Worm (Caenorhabditis elegans) whole organism, L4 larva: ENCODE data around the gene fbxb-75.
A peak's percentile ranks its signal among the peaks of the same experiment; 100 is the strongest.

ENCODE experiments used
- F37D6.2 ChIP-seq: sonication (generic microtip); optimal IDR thresholded peaks from 2 replicates; lab custom pipeline; 2016; ENCODE audit warnings: mild to moderate bottlenecking, missing genetic modification characterization, missing compliant biosample characterization
- F49E8.2 ChIP-seq: sonication (generic microtip); optimal IDR thresholded peaks from 2 replicates; lab custom pipeline; 2016; ENCODE audit warnings: missing compliant biosample characterization, mild to moderate bottlenecking, missing genetic modification characterization, borderline replicate concordance
- R02D3.7 ChIP-seq: fragments of 150-350 bp; sonication (generic microtip); optimal IDR thresholded peaks from 3 replicates; lab custom pipeline; 2014; ENCODE audit warnings: missing biosample characterization, missing genetic modification characterization
- T20F7.1 ChIP-seq: fragments of 200-800 bp; sonication (Bioruptor generic); optimal IDR thresholded peaks from 2 replicates; lab custom pipeline; 2018; ENCODE audit warnings: mild to moderate bottlenecking, missing genetic modification characterization, missing compliant biosample characterization
- Y105C5A.15 ChIP-seq: fragments of 200-800 bp; sonication (Bioruptor generic); IDR thresholded peaks from 2 replicates; pipeline ENCODE4 v1.3.6; 2022; ENCODE audit warnings: missing genetic modification characterization, missing compliant biosample characterization
- Y48G9A.11 ChIP-seq: fragments of 200-800 bp; sonication (Bioruptor generic); IDR thresholded peaks from 2 replicates; pipeline ENCODE4 v1.3.6; 2022; ENCODE audit warnings: missing genetic modification reagents, missing genetic modification characterization, missing compliant biosample characterization
- Y75B8A.6 ChIP-seq: fragments of 200-800 bp; sonication (Bioruptor generic); IDR thresholded peaks from 2 replicates; pipeline ENCODE4 v1.3.6; 2022; ENCODE audit warnings: missing genetic modification reagents, missing genetic modification characterization, missing compliant biosample characterization
- ZK546.5 ChIP-seq, 2 experiments: sonication (generic microtip); optimal IDR thresholded peaks; 2 replicates each; lab custom pipeline; 2017; ENCODE audit warnings: missing biosample characterization in 2 of 2, missing genetic modification characterization in 2 of 2
- arid-1 ChIP-seq: fragments of 200-800 bp; sonication (Bioruptor generic); conservative IDR thresholded peaks from 2 replicates; pipeline ENCODE4 v1.3.6; 2022; ENCODE audit warnings: missing genetic modification reagents, missing genetic modification characterization, missing compliant biosample characterization
- ceh-28 ChIP-seq: fragments of 150-350 bp; optimal IDR thresholded peaks from 2 replicates; lab custom pipeline; 2014; ENCODE audit warnings: missing biosample characterization, missing genetic modification reagents, missing genetic modification characterization
- cey-2 ChIP-seq: sonication (generic microtip); optimal IDR thresholded peaks from 3 replicates; lab custom pipeline; 2017; ENCODE audit warnings: missing genetic modification characterization, mild to moderate bottlenecking, missing compliant biosample characterization, antibody characterized with exemption, borderline replicate concordance; ENCODE audit not compliant: insufficient read depth
- daf-12 ChIP-seq: fragments of 150-350 bp; optimal IDR thresholded peaks from 2 replicates; lab custom pipeline; 2014; ENCODE audit warnings: missing biosample characterization, missing genetic modification reagents, missing genetic modification characterization
- daf-16 ChIP-seq, 3 experiments: sonication (generic microtip); optimal IDR thresholded peaks; 2 replicates each; lab custom pipeline; 2016 to 2017; ENCODE audit warnings: missing genetic modification characterization in 3 of 3, missing genetic modification reagents in 3 of 3, mild to moderate bottlenecking in 2 of 3, missing compliant biosample characterization in 2 of 3, missing biosample characterization in 1 of 3, moderate library complexity in 1 of 3
- daf-8 ChIP-seq: fragments of 200-800 bp; sonication (Bioruptor generic); IDR thresholded peaks from 2 replicates; pipeline ENCODE4 v1.3.6; 2022; ENCODE audit warnings: missing genetic modification characterization, missing compliant biosample characterization
- dmd-6 ChIP-seq: fragments of 200-800 bp; sonication (Bioruptor generic); IDR thresholded peaks from 2 replicates; pipeline ENCODE4 v1.3.6; 2022; ENCODE audit warnings: missing genetic modification reagents, missing genetic modification characterization, missing compliant biosample characterization
- dmd-9 ChIP-seq: fragments of 200-800 bp; sonication (Bioruptor generic); IDR thresholded peaks from 2 replicates; pipeline ENCODE4 v1.3.6; 2022; ENCODE audit warnings: missing genetic modification reagents, missing genetic modification characterization, missing compliant biosample characterization
- dve-1 ChIP-seq: sonication (generic microtip); optimal IDR thresholded peaks from 2 replicates; lab custom pipeline; 2017; ENCODE audit warnings: antibody characterized with exemption, mild to moderate bottlenecking, missing genetic modification characterization, missing compliant biosample characterization; ENCODE audit not compliant: insufficient read depth
- egl-27 ChIP-seq: sonication (generic microtip); optimal IDR thresholded peaks from 3 replicates; lab custom pipeline; 2017; ENCODE audit warnings: missing biosample characterization, missing genetic modification reagents, missing genetic modification characterization
- fos-1 ChIP-seq: fragments of 150-350 bp; optimal IDR thresholded peaks from 2 replicates; lab custom pipeline; 2014; ENCODE audit warnings: missing biosample characterization, missing genetic modification characterization
- gei-8 ChIP-seq: fragments of 200-800 bp; sonication (Bioruptor generic); optimal IDR thresholded peaks from 2 replicates; lab custom pipeline; 2018; ENCODE audit warnings: mild to moderate bottlenecking, missing genetic modification characterization, missing compliant biosample characterization
- hif-1 ChIP-seq, 2 experiments: sonication (generic microtip); optimal IDR thresholded peaks; 2 replicates each; lab custom pipeline; 2016 to 2017; ENCODE audit warnings: missing compliant biosample characterization in 2 of 2, missing genetic modification characterization in 2 of 2, missing genetic modification reagents in 2 of 2, missing genotype in 2 of 2, mild to moderate bottlenecking in 1 of 2
- hlh-11 ChIP-seq: fragments of 200-800 bp; sonication (Bioruptor generic); optimal IDR thresholded peaks from 2 replicates; lab custom pipeline; 2018; ENCODE audit warnings: mild to moderate bottlenecking, missing genetic modification characterization, missing compliant biosample characterization
- jun-1 ChIP-seq: fragments of 150-350 bp; optimal IDR thresholded peaks from 2 replicates; lab custom pipeline; 2014; ENCODE audit warnings: missing biosample characterization, missing genetic modification reagents, missing genetic modification characterization
- lim-7 ChIP-seq: fragments of 200-800 bp; sonication (Bioruptor generic); IDR thresholded peaks from 2 replicates; pipeline ENCODE4 v1.3.6; 2022; ENCODE audit warnings: missing genetic modification characterization, missing compliant biosample characterization
- madf-5 ChIP-seq, 2 experiments: fragments of 200-800 bp; sonication (Bioruptor generic); IDR thresholded peaks; 2 replicates each; pipeline ENCODE4 v1.3.6; 2022; ENCODE audit warnings: missing compliant biosample characterization in 2 of 2, missing genetic modification characterization in 2 of 2
- mdl-1 ChIP-seq, 2 experiments: fragments of 150-350 bp in 1 of 2; sonication (generic microtip) in 1 of 2; optimal IDR thresholded peaks; 2 replicates each; lab custom pipeline; 2014 to 2017; ENCODE audit warnings: missing biosample characterization in 2 of 2, missing genetic modification characterization in 2 of 2
- mxl-3 ChIP-seq: fragments of 200-800 bp; sonication (Bioruptor generic); optimal IDR thresholded peaks from 2 replicates; lab custom pipeline; 2018; ENCODE audit warnings: mild to moderate bottlenecking, missing genetic modification characterization, missing compliant biosample characterization
- nhr-10 ChIP-seq: fragments of 150-350 bp; optimal IDR thresholded peaks from 2 replicates; lab custom pipeline; 2014; ENCODE audit warnings: missing biosample characterization, missing genetic modification characterization
- nhr-11 ChIP-seq: fragments of 150-350 bp; optimal IDR thresholded peaks from 2 replicates; lab custom pipeline; 2014; ENCODE audit warnings: missing biosample characterization, missing genetic modification characterization
- nhr-111 ChIP-seq: fragments of 200-800 bp; sonication (Bioruptor generic); optimal IDR thresholded peaks from 2 replicates; lab custom pipeline; 2018; ENCODE audit warnings: mild to moderate bottlenecking, missing genetic modification characterization, missing compliant biosample characterization
- nhr-237 ChIP-seq: sonication (generic microtip); optimal IDR thresholded peaks from 2 replicates; lab custom pipeline; 2017; ENCODE audit warnings: missing biosample characterization, missing genetic modification characterization
- nhr-28 ChIP-seq: fragments of 150-350 bp; optimal IDR thresholded peaks from 2 replicates; lab custom pipeline; 2014; ENCODE audit warnings: missing biosample characterization, missing genetic modification characterization
- nhr-41 ChIP-seq: fragments of 200-800 bp; sonication (Bioruptor generic); IDR thresholded peaks from 2 replicates; pipeline ENCODE4 v1.3.6; 2022; ENCODE audit warnings: missing genetic modification reagents, missing genetic modification characterization, missing compliant biosample characterization
- nhr-42 ChIP-seq: fragments of 200-800 bp; sonication (Bioruptor generic); IDR thresholded peaks from 2 replicates; pipeline ENCODE4 v1.3.6; 2022; ENCODE audit warnings: missing genetic modification characterization, missing compliant biosample characterization
- nhr-48 ChIP-seq: sonication (generic microtip); optimal IDR thresholded peaks from 2 replicates; lab custom pipeline; 2016; ENCODE audit warnings: mild to moderate bottlenecking, missing genetic modification characterization, missing compliant biosample characterization
- nhr-76 ChIP-seq: fragments of 150-350 bp; optimal IDR thresholded peaks from 2 replicates; lab custom pipeline; 2014; ENCODE audit warnings: missing biosample characterization, missing genetic modification characterization
- php-3 ChIP-seq: fragments of 200-800 bp; sonication (Bioruptor generic); IDR thresholded peaks from 2 replicates; pipeline ENCODE4 v1.3.6; 2022; ENCODE audit warnings: missing genetic modification reagents, missing genetic modification characterization, missing compliant biosample characterization
- pqm-1 ChIP-seq: sonication (generic microtip); optimal IDR thresholded peaks from 2 replicates; lab custom pipeline; 2017; ENCODE audit warnings: missing biosample characterization, missing genetic modification characterization
- rbr-2 ChIP-seq: sonication (generic microtip); optimal IDR thresholded peaks from 2 replicates; lab custom pipeline; 2016; ENCODE audit warnings: missing genotype, missing genetic modification characterization, missing compliant biosample characterization
- sdz-12 ChIP-seq: fragments of 200-800 bp; sonication (Bioruptor generic); optimal IDR thresholded peaks from 2 replicates; lab custom pipeline; 2018; ENCODE audit warnings: mild to moderate bottlenecking, missing genetic modification characterization, missing compliant biosample characterization
- skn-1 ChIP-seq: fragments of 150-350 bp; optimal IDR thresholded peaks from 2 replicates; lab custom pipeline; 2014; ENCODE audit warnings: missing biosample characterization, missing genetic modification characterization
- snpc-4 ChIP-seq: fragments of 150-350 bp; optimal IDR thresholded peaks from 2 replicates; lab custom pipeline; 2014; ENCODE audit warnings: missing biosample characterization, missing genetic modification characterization
- spr-1 ChIP-seq: sonication (generic microtip); optimal IDR thresholded peaks from 2 replicates; lab custom pipeline; 2016; ENCODE audit warnings: mild to moderate bottlenecking, missing genetic modification characterization, missing compliant biosample characterization
- spr-3 ChIP-seq: fragments of 200-800 bp; sonication (Bioruptor generic); optimal IDR thresholded peaks from 2 replicates; lab custom pipeline; 2018; ENCODE audit warnings: mild to moderate bottlenecking, missing genetic modification characterization, missing compliant biosample characterization
- unc-130 ChIP-seq: sonication (generic microtip); optimal IDR thresholded peaks from 2 replicates; lab custom pipeline; 2016; ENCODE audit warnings: missing genetic modification reagents, missing genetic modification characterization, missing compliant biosample characterization
- unc-39 ChIP-seq: sonication (generic microtip); optimal IDR thresholded peaks from 2 replicates; lab custom pipeline; 2017; ENCODE audit warnings: missing biosample characterization, missing genetic modification characterization
- vab-7 ChIP-seq: fragments of 200-800 bp; sonication (Bioruptor generic); IDR thresholded peaks from 2 replicates; pipeline ENCODE4 v1.3.6; 2022; ENCODE audit warnings: missing genetic modification reagents, missing genetic modification characterization, missing compliant biosample characterization
- zfp-3 ChIP-seq: fragments of 200-800 bp; sonication (Bioruptor generic); conservative IDR thresholded peaks from 2 replicates; pipeline ENCODE4 v1.3.6; 2022; ENCODE audit warnings: missing genetic modification reagents, missing genetic modification characterization, missing compliant biosample characterization
- zip-11 ChIP-seq: fragments of 200-800 bp; sonication (Bioruptor generic); IDR thresholded peaks from 2 replicates; pipeline ENCODE4 v1.3.6; 2022; ENCODE audit warnings: missing genetic modification characterization, missing compliant biosample characterization
- zip-2 ChIP-seq: fragments of 150-350 bp; optimal IDR thresholded peaks from 2 replicates; lab custom pipeline; 2014; ENCODE audit warnings: missing biosample characterization, missing genetic modification characterization

fbxb-75 gene

DNA sequence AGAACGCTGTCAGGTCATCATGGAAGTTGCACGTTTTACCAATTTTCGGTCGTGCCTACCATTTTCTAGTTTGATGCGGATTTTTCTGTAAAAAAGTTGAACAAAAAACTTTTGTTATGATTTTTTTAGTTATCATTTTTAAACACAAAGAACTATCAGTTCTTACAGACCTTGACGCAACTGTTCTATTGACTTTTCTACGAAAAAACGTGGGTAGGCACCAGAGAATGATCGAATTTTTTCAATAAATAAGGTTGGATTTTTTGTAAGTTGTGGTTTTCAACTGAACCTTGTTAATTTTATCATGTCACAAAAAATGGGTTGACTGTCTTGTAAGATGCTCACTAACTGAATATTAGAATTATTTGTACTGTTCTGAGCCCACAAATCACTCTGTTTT lies 37.6 kb upstream of the fbxb-75 start:
- peak; percentile 12 for TF ChIP-seq hlh-11 (tag; lab: Kevin White, UChicago)
- no peak for TF ChIP-seq arid-1 (GFP tag; lab: Robert Waterston, UW)
- no peak for TF ChIP-seq zfp-3
- TF ChIP-seq skn-1 (tag; lab: Kevin White, UChicago): no peak
- TF ChIP-seq unc-39: no peak
- TF ChIP-seq rbr-2 (tag; lab: Kevin White, UChicago): no peak
- no peak for TF ChIP-seq php-3
- no peak for TF ChIP-seq madf-5 (GFP tag; IDR thresholded peaks at IDR 0.05; lab: Robert Waterston, UW)
- peak; percentile 47 for TF ChIP-seq dmd-6 (GFP tag; lab: Robert Waterston, UW)
- no peak for TF ChIP-seq Y75B8A.6 (GFP tag; lab: Robert Waterston, UW)
- peak in 1 of 2 experiments; percentile 89 for TF ChIP-seq hif-1 (tag; optimal IDR thresholded peaks at IDR 0.05; lab: Kevin White, UChicago)
- TF ChIP-seq dve-1 (tag; lab: Kevin White, UChicago): peak; percentile 36
- no peak for TF ChIP-seq mdl-1 (tag; optimal IDR thresholded peaks at IDR 0.05; lab: Kevin White, UChicago)
- no peak for TF ChIP-seq egl-27 (tag; lab: Kevin White, UChicago)
- no peak for TF ChIP-seq ceh-28 (tag; lab: Kevin White, UChicago)
- no peak for TF ChIP-seq nhr-111 (GFP tag; lab: Kevin White, UChicago)
- TF ChIP-seq F49E8.2: no peak
- no peak for TF ChIP-seq ZK546.5 (tag; optimal IDR thresholded peaks at IDR 0.05; lab: Kevin White, UChicago)
- no peak for TF ChIP-seq daf-16 (GFP tag; optimal IDR thresholded peaks at IDR 0.05; lab: Kevin White, UChicago)
- peak; percentile 29 for TF ChIP-seq daf-16 (tag; optimal IDR thresholded peaks at IDR 0.05; lab: Kevin White, UChicago)
- peak; percentile 47 for TF ChIP-seq nhr-48 (tag; lab: Kevin White, UChicago)
- TF ChIP-seq R02D3.7: no peak
- TF ChIP-seq lim-7 (GFP tag; lab: Robert Waterston, UW): no peak
- TF ChIP-seq, all 104 proteins: peak for 6

DNA sequence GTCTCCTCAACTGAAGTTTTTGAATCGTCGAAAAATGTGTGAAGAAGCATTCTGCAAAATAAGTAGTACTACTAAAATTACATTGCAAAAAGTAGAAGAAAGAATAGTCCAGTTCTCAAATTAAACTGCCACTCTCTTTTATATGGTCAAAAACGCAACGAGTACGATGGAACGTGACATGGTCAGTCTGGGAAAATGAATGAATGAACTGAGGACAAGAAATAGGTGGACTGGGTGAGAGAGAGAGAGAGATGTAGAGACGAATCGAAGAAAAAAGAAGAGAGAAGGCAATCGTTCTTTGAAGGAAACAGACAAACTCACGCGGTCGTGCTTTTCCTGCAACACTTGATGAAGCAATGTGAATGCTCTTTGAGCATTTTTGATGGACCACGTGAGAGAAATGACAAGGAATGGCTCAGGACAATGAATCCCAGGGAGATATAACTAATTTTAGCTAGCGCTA lies 36.1 kb upstream of the fbxb-75 start, which contains the start of gene M01H9.3:
TSS of gene M01H9.3 (minus strand) at position 51 of the 463 bp plus-strand sequence.
- TF ChIP-seq fos-1 (no peak), T20F7.1 (GFP tag; lab: Kevin White, UChicago) (peak; percentile 26), Y105C5A.15 (no peak), spr-1 (no peak), unc-130 (GFP tag; lab: Kevin White, UChicago) (no peak), nhr-10 (tag; lab: Kevin White, UChicago) (no peak), Y48G9A.11 (GFP tag; lab: Robert Waterston, UW) (no peak), hif-1 (tag; optimal IDR thresholded peaks at IDR 0.05; lab: Kevin White, UChicago) (peak in 1 of 2 experiments; percentile 87), nhr-28 (peak; percentile 74), nhr-76 (tag; lab: Kevin White, UChicago) (no peak), madf-5 (GFP tag; IDR thresholded peaks at IDR 0.05; lab: Robert Waterston, UW) (no peak), jun-1 (tag; lab: Kevin White, UChicago) (no peak), nhr-42 (GFP tag; lab: Robert Waterston, UW) (no peak), pqm-1 (tag; lab: Kevin White, UChicago) (no peak), spr-3 (GFP tag; lab: Kevin White, UChicago) (no peak), nhr-41 (GFP tag; lab: Robert Waterston, UW) (no peak), nhr-11 (peak; percentile 61), vab-7 (GFP tag; lab: Robert Waterston, UW) (no peak), dmd-6 (GFP tag; lab: Robert Waterston, UW) (peak; percentile 87), daf-8 (no peak), daf-16 (GFP tag; optimal IDR thresholded peaks at IDR 0.05; lab: Kevin White, UChicago) (no peak), daf-16 (tag; optimal IDR thresholded peaks at IDR 0.05; lab: Kevin White, UChicago) (peak; percentile 44), daf-12 (tag; lab: Kevin White, UChicago) (no peak), dve-1 (tag; lab: Kevin White, UChicago) (peak; percentile 74), dmd-9 (GFP tag; lab: Robert Waterston, UW) (no peak), cey-2 (tag; lab: Kevin White, UChicago) (no peak), F37D6.2 (tag; lab: Kevin White, UChicago) (no peak), nhr-237 (tag; lab: Kevin White, UChicago) (no peak), sdz-12 (GFP tag; lab: Kevin White, UChicago) (no peak), zip-2 (tag; lab: Kevin White, UChicago) (no peak), snpc-4 (tag; lab: Kevin White, UChicago) (no peak), gei-8 (GFP tag; lab: Kevin White, UChicago) (no peak), zip-11 (GFP tag; lab: Robert Waterston, UW) (no peak), mxl-3 (GFP tag; lab: Kevin White, UChicago) (peak; percentile 46)
